Worm (Caenorhabditis elegans): ENCODE results near the gene pck-3.

DNA sequence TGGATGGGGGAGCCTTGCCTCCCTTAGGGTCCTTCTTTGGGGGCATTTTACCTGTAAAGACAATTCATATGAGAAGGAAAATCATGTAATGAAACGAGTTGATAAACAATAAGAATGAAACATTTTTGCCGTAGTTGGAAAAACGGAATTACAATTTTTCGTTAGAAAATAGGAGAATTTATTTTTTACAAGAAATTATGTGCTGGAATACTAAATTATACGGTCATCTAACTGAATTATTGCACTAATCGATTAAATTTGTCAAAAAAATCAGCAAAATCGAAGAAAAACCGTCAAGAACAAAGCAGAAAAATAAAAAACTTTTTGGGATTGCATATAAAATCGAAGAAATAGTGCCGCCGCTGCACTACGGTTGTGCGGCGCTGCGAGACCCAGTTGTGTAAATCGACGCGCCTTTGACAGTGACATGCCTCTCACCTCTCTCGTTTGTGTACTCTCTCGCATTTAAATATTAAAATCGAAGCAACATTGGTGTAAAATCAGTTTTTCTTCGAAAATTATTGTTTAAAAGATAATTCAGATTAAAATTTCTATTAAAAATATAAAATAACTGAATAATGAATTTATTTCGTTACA lies 51.2 kb downstream of the pck-3 start, which contains the start of gene rps-25:
- peak; percentile 18 for TF ChIP-seq R02D3.7 (tag; optimal IDR thresholded peaks at IDR 0.05)
- no peak for TF ChIP-seq unc-39 (tag; optimal IDR thresholded peaks at IDR 0.05)
- TF ChIP-seq eor-1 (tag; optimal IDR thresholded peaks at IDR 0.05) = no peak
- TF ChIP-seq skn-1 (tag; optimal IDR thresholded peaks at IDR 0.05) = peak; percentile 0
- peak; percentile 82 for TF ChIP-seq pha-4 (tag; optimal IDR thresholded peaks at IDR 0.05)
- TF ChIP-seq sea-2 (GFP tag; optimal IDR thresholded peaks at IDR 0.05) = no peak
- no peak for TF ChIP-seq aly-2 (tag; optimal IDR thresholded peaks at IDR 0.05)
- no peak for TF ChIP-seq elt-3 (tag; optimal IDR thresholded peaks at IDR 0.05)

All from whole organism, L3 larva.